Fruit fly (Drosophila melanogaster) whole organism, wandering third instar larva: ENCODE data around the gene CG17819.

Source experiments
- Abd-B ChIP-seq: fragments of >200 bp; optimal IDR thresholded peaks from 2 replicates; lab custom pipeline; 2017; ENCODE audit warnings: missing biosample characterization, missing genetic modification characterization
- CG32264 ChIP-seq: fragments of 200-800 bp; sonication (Bioruptor generic); optimal IDR thresholded peaks from 2 replicates; lab custom pipeline; 2016; ENCODE audit warnings: missing biosample characterization, missing genetic modification characterization
- CG9705 ChIP-seq: fragments of 200-800 bp; sonication (Bioruptor generic); optimal IDR thresholded peaks from 2 replicates; lab custom pipeline; 2018; ENCODE audit warnings: missing biosample characterization, mild to moderate bottlenecking, missing genetic modification characterization
- CrebA ChIP-seq: fragments of 200-800 bp; sonication (Bioruptor generic); optimal IDR thresholded peaks from 2 replicates; lab custom pipeline; 2016; ENCODE audit warnings: missing biosample characterization, mild to moderate bottlenecking, missing genetic modification characterization, borderline replicate concordance
- Dfd ChIP-seq: fragments of >200 bp; optimal IDR thresholded peaks from 2 replicates; lab custom pipeline; 2017; ENCODE audit warnings: missing biosample characterization, missing genetic modification characterization
- Dif ChIP-seq: fragments of 200-275, 200-300 bp; sonication (Bioruptor generic); optimal IDR thresholded peaks from 2 replicates; lab custom pipeline; 2018; ENCODE audit warnings: missing biosample characterization, missing genetic modification characterization; ENCODE audit not compliant: partially characterized antibody
- GATAd ChIP-seq: sonication (Bioruptor generic); optimal IDR thresholded peaks from 2 replicates; lab custom pipeline; 2016; ENCODE audit warnings: missing biosample characterization, missing genetic modification characterization
- HLH106 ChIP-seq: fragments of 200-800 bp; optimal IDR thresholded peaks from 3 replicates; lab custom pipeline; 2019; ENCODE audit warnings: missing biosample characterization, mild to moderate bottlenecking, missing genetic modification characterization, moderate library complexity
- Hnf4 ChIP-seq: fragments of 200-800 bp; sonication (Bioruptor generic); optimal IDR thresholded peaks from 2 replicates; lab custom pipeline; 2016; ENCODE audit warnings: missing biosample characterization, mild to moderate bottlenecking, missing genetic modification characterization
- Hr78 ChIP-seq: fragments of >200 bp; optimal IDR thresholded peaks from 2 replicates; lab custom pipeline; 2017; ENCODE audit warnings: missing biosample characterization, missing genetic modification characterization
- Jra ChIP-seq: sonication (Bioruptor generic); optimal IDR thresholded peaks from 2 replicates; lab custom pipeline; 2016; ENCODE audit warnings: missing biosample characterization, missing genetic modification characterization
- Mio ChIP-seq: sonication (Bioruptor generic); optimal IDR thresholded peaks from 2 replicates; lab custom pipeline; 2016; ENCODE audit warnings: missing biosample characterization, missing genetic modification characterization
- Myc ChIP-seq: fragments of >200 bp; optimal IDR thresholded peaks from 2 replicates; lab custom pipeline; 2017
- N ChIP-seq: fragments of >200 bp; optimal IDR thresholded peaks from 2 replicates; lab custom pipeline; 2018; ENCODE audit warnings: missing biosample characterization, missing external identifiers, missing genetic modification characterization
- OdsH ChIP-seq: fragments of 200-800 bp; sonication (Bioruptor generic); optimal IDR thresholded peaks from 2 replicates; lab custom pipeline; 2016; ENCODE audit warnings: missing biosample characterization, mild to moderate bottlenecking, missing genetic modification characterization
- Rel ChIP-seq, 2 experiments: fragments of 200-800 bp; sonication (Bioruptor generic) in 1 of 2; optimal IDR thresholded peaks; 2 replicates in 1 of 2; 3 replicates in 1 of 2; lab custom pipeline; 2016 to 2019; ENCODE audit warnings: mild to moderate bottlenecking in 2 of 2, missing biosample characterization in 2 of 2, missing genetic modification characterization in 2 of 2, moderate library complexity in 1 of 2
- Sp1 ChIP-seq: fragments of 200-800 bp; sonication (Bioruptor generic); optimal IDR thresholded peaks from 3 replicates; lab custom pipeline; 2019; ENCODE audit warnings: missing biosample characterization, mild to moderate bottlenecking, missing genetic modification characterization, moderate library complexity
- Vsx2 ChIP-seq: fragments of 200-300, 225-300 bp; sonication (Bioruptor generic); optimal IDR thresholded peaks from 2 replicates; lab custom pipeline; 2018; ENCODE audit warnings: missing biosample characterization, missing genetic modification characterization; ENCODE audit not compliant: partially characterized antibody
- br ChIP-seq: fragments of 200-800 bp; sonication (Bioruptor generic); optimal IDR thresholded peaks from 2 replicates; lab custom pipeline; 2016; ENCODE audit warnings: missing biosample characterization, missing genetic modification characterization
- brk ChIP-seq: fragments of 200-800 bp; sonication (Bioruptor generic); optimal IDR thresholded peaks from 2 replicates; lab custom pipeline; 2016; ENCODE audit warnings: missing biosample characterization, mild to moderate bottlenecking, missing genetic modification characterization
- dl ChIP-seq, 2 experiments: fragments of 175-275, 200-275 bp in 1 of 2; fragments of 200-275 bp in 1 of 2; sonication (Bioruptor generic); optimal IDR thresholded peaks; lab custom pipeline; 2018; ENCODE audit warnings: mild to moderate bottlenecking in 2 of 2, missing biosample characterization in 2 of 2, missing genetic modification characterization in 2 of 2, moderate library complexity in 2 of 2; ENCODE audit not compliant: partially characterized antibody in 2 of 2, insufficient read depth in 1 of 2
- dmrt93B ChIP-seq: fragments of 200-800 bp; sonication (Bioruptor generic); optimal IDR thresholded peaks from 2 replicates; lab custom pipeline; 2018; ENCODE audit warnings: missing biosample characterization, mild to moderate bottlenecking, missing genetic modification characterization
- dsf ChIP-seq: sonication (Bioruptor generic); optimal IDR thresholded peaks from 2 replicates; lab custom pipeline; 2016; ENCODE audit warnings: missing biosample characterization, missing genetic modification characterization, borderline replicate concordance
- ey ChIP-seq: fragments of 200-800 bp; sonication (Bioruptor generic); optimal IDR thresholded peaks from 2 replicates; lab custom pipeline; 2016; ENCODE audit warnings: missing biosample characterization, missing genetic modification characterization
- foxo ChIP-seq, 2 experiments: fragments of 200-800 bp; sonication (Bioruptor generic); optimal IDR thresholded peaks; 2 replicates in 1 of 2; 3 replicates in 1 of 2; lab custom pipeline; 2016 to 2017; ENCODE audit warnings: missing biosample characterization in 2 of 2, missing genetic modification characterization in 2 of 2
- fru ChIP-seq: fragments of 200-800 bp; sonication (Bioruptor generic); optimal IDR thresholded peaks from 3 replicates; lab custom pipeline; 2016; ENCODE audit warnings: missing biosample characterization, mild to moderate bottlenecking, missing genetic modification characterization
- h ChIP-seq: fragments of 200-800 bp; sonication (Bioruptor generic); optimal IDR thresholded peaks from 3 replicates; lab custom pipeline; 2016; ENCODE audit warnings: missing biosample characterization, mild to moderate bottlenecking, missing genetic modification characterization
- jim ChIP-seq: fragments of 175-275, 200-325 bp; sonication (Bioruptor generic); optimal IDR thresholded peaks from 2 replicates; lab custom pipeline; 2016; ENCODE audit warnings: missing biosample characterization, mild to moderate bottlenecking, missing genetic modification characterization
- lola ChIP-seq: fragments of >200 bp; optimal IDR thresholded peaks from 2 replicates; lab custom pipeline; 2017; ENCODE audit warnings: missing biosample characterization, missing genetic modification characterization
- pan ChIP-seq: fragments of >200 bp; optimal IDR thresholded peaks from 2 replicates; lab custom pipeline; 2017
- psq ChIP-seq: fragments of 200-800 bp; sonication (Bioruptor generic); optimal IDR thresholded peaks from 3 replicates; lab custom pipeline; 2017; ENCODE audit warnings: missing biosample characterization, mild to moderate bottlenecking, missing genetic modification characterization, moderate library complexity
- rgr ChIP-seq: fragments of 200-800 bp; sonication (Bioruptor generic); optimal IDR thresholded peaks from 3 replicates; lab custom pipeline; 2016; ENCODE audit warnings: missing biosample characterization, mild to moderate bottlenecking, missing genetic modification characterization
- sage ChIP-seq: fragments of 200-800 bp; sonication (Bioruptor generic); optimal IDR thresholded peaks from 2 replicates; lab custom pipeline; 2016; ENCODE audit warnings: missing biosample characterization, mild to moderate bottlenecking, missing genetic modification characterization
- sv ChIP-seq: fragments of 200-800 bp; sonication (Bioruptor generic); optimal IDR thresholded peaks from 3 replicates; lab custom pipeline; 2016; ENCODE audit warnings: missing biosample characterization, missing genetic modification characterization
- tai ChIP-seq: sonication (Bioruptor generic); optimal IDR thresholded peaks from 2 replicates; lab custom pipeline; 2016; ENCODE audit warnings: missing biosample characterization, missing genetic modification characterization
- usp ChIP-seq: fragments of >200 bp; optimal IDR thresholded peaks from 2 replicates; lab custom pipeline; 2017; ENCODE audit warnings: missing biosample characterization, missing genetic modification characterization
- woc ChIP-seq: sonication (Bioruptor generic); optimal IDR thresholded peaks from 2 replicates; lab custom pipeline; 2016; ENCODE audit warnings: missing biosample characterization, mild to moderate bottlenecking, missing genetic modification characterization

CG17819 gene

DNA sequence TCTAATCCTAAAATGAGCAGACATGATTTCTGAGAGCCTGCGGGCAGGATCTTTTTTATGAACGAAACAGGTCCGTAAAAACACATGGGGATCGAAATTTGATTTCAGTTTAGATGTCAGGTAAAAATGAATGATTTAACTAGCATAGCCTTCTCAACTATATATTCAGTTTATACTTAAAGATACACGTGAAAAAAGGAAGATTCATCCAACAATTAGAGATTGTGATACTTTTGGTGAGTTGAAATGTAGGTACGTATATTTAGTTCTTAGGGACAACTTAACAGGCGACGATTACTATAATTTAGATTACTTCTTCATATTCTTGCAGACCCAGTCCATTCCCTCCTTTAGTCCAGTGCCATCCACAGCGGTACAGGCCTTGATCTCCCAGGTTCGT, at the start of gene CG17819:
CG17819 (minus strand) TSS at position 101 of the 400 bp plus-strand sequence.
- no peak for TF ChIP-seq Jra (GFP tag; lab: Kevin White, UChicago)
- no peak for TF ChIP-seq psq (GFP tag; lab: Kevin White, UChicago)
- TF ChIP-seq Mio (GFP tag; lab: Kevin White, UChicago): no peak
- no peak for TF ChIP-seq foxo (GFP tag; optimal IDR thresholded peaks at IDR 0.05; lab: Kevin White, UChicago)
- TF ChIP-seq Myc: no peak
- TF ChIP-seq jim (GFP tag; lab: Kevin White, UChicago): no peak
- no peak for TF ChIP-seq br (GFP tag; lab: Kevin White, UChicago)
- TF ChIP-seq fru (GFP tag; lab: Kevin White, UChicago): no peak
- no peak for TF ChIP-seq usp (GFP tag; lab: Kevin White, UChicago)
- TF ChIP-seq CG9705 (GFP tag; lab: Kevin White, UChicago): no peak
- TF ChIP-seq Hr78 (GFP tag; lab: Kevin White, UChicago): no peak
- TF ChIP-seq brk: no peak
- no peak for TF ChIP-seq Abd-B (GFP tag; lab: Kevin White, UChicago)
- TF ChIP-seq, all 38 proteins: peak for 0

DNA sequence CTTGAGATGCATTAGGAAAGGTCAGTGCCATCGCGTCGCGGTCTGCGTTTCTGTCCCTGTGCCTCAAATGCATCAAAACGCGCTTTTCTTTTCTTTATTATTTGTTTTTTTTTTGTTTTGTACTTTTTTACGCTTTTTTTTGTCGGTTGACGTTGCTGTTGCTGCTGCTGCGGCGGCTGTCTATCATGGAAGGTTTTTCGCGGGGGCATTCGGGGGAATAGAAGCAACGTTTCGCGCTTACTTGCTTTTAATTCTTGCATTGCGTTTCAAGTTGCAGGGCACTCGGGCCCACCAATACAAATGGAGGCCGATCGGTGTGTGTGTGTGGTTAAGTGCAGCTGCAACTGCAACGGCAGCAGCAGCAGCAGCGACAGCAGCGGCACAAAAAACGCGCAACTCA, 48.6 kb upstream of the CG17819 start:
- TF ChIP-seq ey (GFP tag; lab: Kevin White, UChicago): no peak
- TF ChIP-seq GATAd: no peak
- no peak for TF ChIP-seq fru (GFP tag; lab: Kevin White, UChicago)
- TF ChIP-seq N: no peak
- no peak for TF ChIP-seq Mio (GFP tag; lab: Kevin White, UChicago)
- no peak for TF ChIP-seq Abd-B (GFP tag; lab: Kevin White, UChicago)
- TF ChIP-seq CrebA (GFP tag; lab: Kevin White, UChicago): no peak

DNA sequence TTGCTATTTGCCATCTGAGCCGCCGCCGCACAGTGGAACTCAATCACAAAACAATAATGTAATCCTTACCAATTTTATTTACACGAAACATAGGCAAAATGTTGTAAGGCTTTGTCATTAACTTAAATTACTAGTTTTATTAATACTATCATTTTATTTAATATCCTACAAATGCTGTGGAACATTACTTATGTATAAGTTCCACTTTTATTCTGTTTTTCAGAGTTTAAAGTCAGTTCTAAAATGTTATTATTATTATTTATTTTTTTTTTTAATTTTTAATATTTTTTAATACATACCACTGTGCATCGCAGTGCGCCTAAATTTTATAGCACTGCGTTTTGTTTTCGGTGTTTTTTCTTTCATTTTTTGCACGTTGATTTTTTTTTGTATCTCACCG, 46.0 kb upstream of the CG17819 start:
- peak; percentile 9 for TF ChIP-seq HLH106
- no peak for TF ChIP-seq Dif (GFP tag; lab: Kevin White, UChicago)
- no peak for TF ChIP-seq Rel (GFP tag; optimal IDR thresholded peaks at IDR 0.05; lab: Kevin White, UChicago)
- TF ChIP-seq Rel (tag; optimal IDR thresholded peaks at IDR 0.05; lab: Kevin White, UChicago): no peak
- TF ChIP-seq dsf (GFP tag; lab: Kevin White, UChicago): no peak
- no peak for TF ChIP-seq dmrt93B
- TF ChIP-seq dl (GFP tag; optimal IDR thresholded peaks at IDR 0.05; lab: Kevin White, UChicago; ENCODE audit: insufficient read depth in 1 of 2, partially characterized antibody in 2 of 2): no peak
- TF ChIP-seq jim (GFP tag; lab: Kevin White, UChicago): no peak
- TF ChIP-seq Hnf4 (GFP tag; lab: Kevin White, UChicago): no peak
- peak; percentile 9 for TF ChIP-seq h
- no peak for TF ChIP-seq Dfd (GFP tag; lab: Kevin White, UChicago)
- peak; percentile 37 for TF ChIP-seq Sp1
- TF ChIP-seq foxo (GFP tag; optimal IDR thresholded peaks at IDR 0.05; lab: Kevin White, UChicago): peak in 1 of 2 experiments; percentile 17
- no peak for TF ChIP-seq pan (lab: Kevin White, UChicago)
- no peak for TF ChIP-seq lola (GFP tag; lab: Kevin White, UChicago)
- TF ChIP-seq Vsx2 (GFP tag; lab: Kevin White, UChicago): no peak
- TF ChIP-seq OdsH (GFP tag; lab: Kevin White, UChicago): peak; percentile 49
- no peak for TF ChIP-seq Mio (GFP tag; lab: Kevin White, UChicago)
- TF ChIP-seq tai (GFP tag; lab: Kevin White, UChicago): no peak
- TF ChIP-seq fru (GFP tag; lab: Kevin White, UChicago): no peak
- no peak for TF ChIP-seq sv
- TF ChIP-seq rgr: peak; percentile 63
- TF ChIP-seq CG32264 (GFP tag; lab: Kevin White, UChicago): no peak
- no peak for TF ChIP-seq sage (GFP tag; lab: Kevin White, UChicago)
- TF ChIP-seq woc: no peak
- peak; percentile 50 for TF ChIP-seq psq (GFP tag; lab: Kevin White, UChicago)
- peak; percentile 9 for TF ChIP-seq brk
- TF ChIP-seq Myc: no peak
- TF ChIP-seq ey (GFP tag; lab: Kevin White, UChicago): peak; percentile 4
